Fruit fly (Drosophila melanogaster) whole organism, embryonic: Measurements from ENCODE around the gene CG10413.

Source experiments
- Ada2b ChIP-seq: fragments of 200-800 bp; sonication (Bioruptor generic); IDR thresholded peaks from 2 replicates; pipeline ENCODE4 v1.3.6; 2022; ENCODE audit warnings: missing biosample characterization, missing genetic modification characterization
- Adf1 ChIP-seq: fragments of 200-800 bp; sonication (Bioruptor generic); IDR thresholded peaks from 2 replicates; pipeline ENCODE4 v1.3.6; 2022; ENCODE audit warnings: missing biosample characterization, missing genetic modification characterization
- Antp ChIP-seq: fragments of 200-800 bp; sonication (Bioruptor generic); optimal IDR thresholded peaks from 3 replicates; lab custom pipeline; 2016; ENCODE audit warnings: missing biosample characterization, missing genetic modification characterization
- Asciz ChIP-seq: fragments of 200-800 bp; sonication (Bioruptor generic); optimal IDR thresholded peaks from 2 replicates; lab custom pipeline; 2017; ENCODE audit warnings: missing biosample characterization, mild to moderate bottlenecking, missing genetic modification characterization, missing genetic modification reagents
- Bdp1 ChIP-seq: fragments of 200-800 bp; sonication (Bioruptor generic); optimal IDR thresholded peaks from 3 replicates; lab custom pipeline; 2016; ENCODE audit warnings: missing biosample characterization, missing genetic modification characterization
- CG11696 ChIP-seq: fragments of 200-800 bp; sonication (Bioruptor generic); IDR thresholded peaks from 2 replicates; pipeline ENCODE4 v1.3.6; 2022; ENCODE audit warnings: missing biosample characterization, missing genetic modification characterization
- CG13624 ChIP-seq: fragments of 200-800 bp; sonication (Bioruptor generic); optimal IDR thresholded peaks from 2 replicates; lab custom pipeline; 2016; ENCODE audit warnings: missing biosample characterization, missing genetic modification characterization
- CG14050 ChIP-seq: fragments of 200-800 bp; sonication (Bioruptor generic); IDR thresholded peaks from 3 replicates; pipeline ENCODE4 v1.3.6; 2022; ENCODE audit warnings: missing biosample characterization, missing genetic modification characterization
- CG14860 ChIP-seq: fragments of 200-800 bp; sonication (Bioruptor generic); IDR thresholded peaks from 3 replicates; pipeline ENCODE4 v1.3.6; 2022; ENCODE audit warnings: missing biosample characterization, missing genetic modification characterization; ENCODE audit not compliant: partially characterized antibody
- CG15514 ChIP-seq: fragments of 200-800 bp; sonication (Bioruptor generic); optimal IDR thresholded peaks from 3 replicates; lab custom pipeline; 2017; ENCODE audit warnings: missing biosample characterization, missing genetic modification characterization, mild to moderate bottlenecking, moderate library complexity, missing genetic modification reagents
- CG1792 ChIP-seq: fragments of 200-800 bp; sonication (Bioruptor generic); optimal IDR thresholded peaks from 2 replicates; lab custom pipeline; 2016; ENCODE audit warnings: missing biosample characterization, missing genetic modification characterization
- CG31224 ChIP-seq: fragments of 200-800 bp; sonication (Bioruptor generic); IDR thresholded peaks from 2 replicates; pipeline ENCODE4 v1.3.6; 2022; ENCODE audit warnings: missing biosample characterization, missing genetic modification characterization
- CG4360 ChIP-seq: fragments of 200-800 bp; sonication (Bioruptor generic); IDR thresholded peaks from 2 replicates; pipeline ENCODE4 v1.3.6; 2022; ENCODE audit warnings: missing biosample characterization, missing genetic modification characterization
- CG4404 ChIP-seq: fragments of 200-800 bp; sonication (Bioruptor generic); IDR thresholded peaks from 2 replicates; pipeline ENCODE4 v1.3.6; 2022; ENCODE audit warnings: missing biosample characterization, missing genetic modification characterization
- CG8765 ChIP-seq: fragments of 200-800 bp; sonication (Bioruptor generic); IDR thresholded peaks from 2 replicates; pipeline ENCODE4 v1.3.6; 2022; ENCODE audit warnings: missing biosample characterization, missing genetic modification characterization
- CG9727 ChIP-seq: fragments of 200-800 bp; sonication (Bioruptor generic); optimal IDR thresholded peaks from 3 replicates; lab custom pipeline; 2017; ENCODE audit warnings: missing biosample characterization, mild to moderate bottlenecking, missing genetic modification characterization
- CG9876 ChIP-seq: fragments of 200-800 bp; sonication (Bioruptor generic); optimal IDR thresholded peaks from 2 replicates; lab custom pipeline; 2016; ENCODE audit warnings: missing biosample characterization, missing genetic modification characterization
- CHES-1-like ChIP-seq: fragments of 200-800 bp; sonication (Bioruptor generic); optimal IDR thresholded peaks from 2 replicates; lab custom pipeline; 2016; ENCODE audit warnings: missing biosample characterization, missing genetic modification characterization
- Dbx ChIP-seq: fragments of 200-800 bp; sonication (Bioruptor generic); IDR thresholded peaks from 3 replicates; pipeline ENCODE4 v1.3.6; 2022; ENCODE audit warnings: missing biosample characterization, missing genetic modification characterization
- Dll ChIP-seq: fragments of 200-800 bp; sonication (Bioruptor generic); IDR thresholded peaks from 4 replicates; pipeline ENCODE4 v1.3.6; 2022; ENCODE audit warnings: missing biosample characterization, missing genetic modification characterization; ENCODE audit not compliant: partially characterized antibody
- Doc2 ChIP-seq: fragments of 200-800 bp; sonication (Bioruptor generic); IDR thresholded peaks from 2 replicates; pipeline ENCODE4 v1.3.6; 2022; ENCODE audit warnings: missing biosample characterization, missing genetic modification characterization
- Dp ChIP-seq: fragments of 200-800 bp; sonication (Bioruptor generic); optimal IDR thresholded peaks from 2 replicates; lab custom pipeline; 2018; ENCODE audit warnings: missing biosample characterization, mild to moderate bottlenecking, missing genetic modification characterization, moderate library complexity
- Dref ChIP-seq: fragments of 200-800 bp; sonication (Bioruptor generic); IDR thresholded peaks from 2 replicates; pipeline ENCODE4 v1.3.6; 2022; ENCODE audit warnings: missing biosample characterization, missing genetic modification characterization
- Fer2 ChIP-seq: fragments of 200-800 bp; sonication (Bioruptor generic); optimal IDR thresholded peaks from 2 replicates; lab custom pipeline; 2018; ENCODE audit warnings: missing biosample characterization, mild to moderate bottlenecking, missing genetic modification characterization, moderate library complexity
- Hey ChIP-seq: fragments of 200-800 bp; sonication (Bioruptor generic); optimal IDR thresholded peaks from 3 replicates; lab custom pipeline; 2018; ENCODE audit warnings: missing biosample characterization, mild to moderate bottlenecking, missing genetic modification characterization
- Mes4 ChIP-seq: fragments of 200-800 bp; sonication (Bioruptor generic); optimal IDR thresholded peaks from 2 replicates; lab custom pipeline; 2016; ENCODE audit warnings: missing biosample characterization, missing genetic modification characterization
- Nf-YC ChIP-seq: fragments of 200-800 bp; optimal IDR thresholded peaks from 3 replicates; lab custom pipeline; 2019; ENCODE audit warnings: missing biosample characterization, mild to moderate bottlenecking, missing genetic modification characterization, moderate library complexity
- Poxn ChIP-seq: fragments of 200-800 bp; sonication (Bioruptor generic); IDR thresholded peaks from 2 replicates; pipeline ENCODE4 v1.3.6; 2022; ENCODE audit warnings: missing biosample characterization, missing genetic modification characterization
- Sin3A ChIP-seq: fragments of >200 bp; optimal IDR thresholded peaks from 2 replicates; lab custom pipeline; 2018
- TFAM ChIP-seq: fragments of 200-800 bp; sonication (Bioruptor generic); optimal IDR thresholded peaks from 2 replicates; lab custom pipeline; 2017; ENCODE audit warnings: missing biosample characterization, missing genetic modification characterization, inconsistent platforms
- ap ChIP-seq: fragments of 200-800 bp; sonication (Bioruptor generic); IDR thresholded peaks from 2 replicates; pipeline ENCODE4 v1.3.6; 2022; ENCODE audit warnings: missing biosample characterization, missing genetic modification characterization
- bab2 ChIP-seq: fragments of 200-800 bp; sonication (Bioruptor generic); optimal IDR thresholded peaks from 2 replicates; lab custom pipeline; 2016; ENCODE audit warnings: missing biosample characterization, missing genetic modification characterization
- caup ChIP-seq: fragments of 200-800 bp; sonication (Bioruptor generic); optimal IDR thresholded peaks from 3 replicates; lab custom pipeline; 2017; ENCODE audit warnings: missing biosample characterization, mild to moderate bottlenecking, missing genetic modification characterization, moderate library complexity; ENCODE audit not compliant: severe bottlenecking
- da ChIP-seq: fragments of 200-800 bp; sonication (Bioruptor generic); optimal IDR thresholded peaks from 2 replicates; lab custom pipeline; 2016; ENCODE audit warnings: missing biosample characterization, missing genetic modification characterization
- dysf ChIP-seq: fragments of 200-800 bp; sonication (Bioruptor generic); IDR thresholded peaks from 3 replicates; pipeline ENCODE4 v1.3.6; 2022; ENCODE audit warnings: missing biosample characterization, missing genetic modification characterization
- eyg ChIP-seq: fragments of 200-800 bp; sonication (Bioruptor generic); optimal IDR thresholded peaks from 3 replicates; lab custom pipeline; 2016; ENCODE audit warnings: missing biosample characterization, missing genetic modification characterization
- fd3F ChIP-seq: fragments of 200-800 bp; sonication (Bioruptor generic); optimal IDR thresholded peaks from 2 replicates; lab custom pipeline; 2018; ENCODE audit warnings: missing biosample characterization, mild to moderate bottlenecking, missing genetic modification characterization, moderate library complexity
- gcm2 ChIP-seq: fragments of 200-800 bp; sonication (Bioruptor generic); optimal IDR thresholded peaks from 2 replicates; lab custom pipeline; 2016; ENCODE audit warnings: missing biosample characterization, missing genetic modification characterization
- gsb-n ChIP-seq: fragments of 200-800 bp; sonication (Bioruptor generic); optimal IDR thresholded peaks from 3 replicates; lab custom pipeline; 2018; ENCODE audit warnings: missing biosample characterization, mild to moderate bottlenecking, missing genetic modification characterization
- her ChIP-seq: fragments of 200-800 bp; sonication (Bioruptor generic); optimal IDR thresholded peaks from 2 replicates; lab custom pipeline; 2016; ENCODE audit warnings: missing biosample characterization, missing genetic modification characterization
- hkb ChIP-seq, 2 experiments: fragments of 200-800 bp in 1 of 2; fragments of >200 bp in 1 of 2; sonication (Bioruptor generic) in 1 of 2; IDR thresholded peaks in 1 of 2; optimal IDR thresholded peaks in 1 of 2; 2 replicates each; pipeline versions ENCODE4 v1.3.6 to Lab custom; 2017 to 2022; ENCODE audit warnings: missing biosample characterization in 1 of 2, missing genetic modification characterization in 1 of 2
- ind ChIP-seq: fragments of 200-800 bp; sonication (Bioruptor generic); optimal IDR thresholded peaks from 3 replicates; lab custom pipeline; 2016; ENCODE audit warnings: missing biosample characterization, missing genetic modification characterization
- kni ChIP-seq: fragments of 200-800 bp; sonication (Bioruptor generic); optimal IDR thresholded peaks from 3 replicates; lab custom pipeline; 2017; ENCODE audit warnings: mild to moderate bottlenecking, missing biosample characterization, missing genetic modification reagents, missing genetic modification characterization
- lilli ChIP-seq: fragments of 200-800 bp; sonication (Bioruptor generic); optimal IDR thresholded peaks from 3 replicates; lab custom pipeline; 2016; ENCODE audit warnings: missing biosample characterization, missing genetic modification characterization
- maf-S ChIP-seq: fragments of 200-800 bp; sonication (Bioruptor generic); optimal IDR thresholded peaks from 2 replicates; lab custom pipeline; 2016; ENCODE audit warnings: missing biosample characterization, missing genetic modification characterization
- onecut ChIP-seq: fragments of 200-800 bp; sonication (Bioruptor generic); IDR thresholded peaks from 2 replicates; pipeline ENCODE4 v1.3.6; 2022; ENCODE audit warnings: missing biosample characterization, missing genetic modification characterization
- pfk ChIP-seq: fragments of 200-800 bp; sonication (Bioruptor generic); optimal IDR thresholded peaks from 2 replicates; lab custom pipeline; 2018; ENCODE audit warnings: missing biosample characterization, mild to moderate bottlenecking, missing genetic modification characterization, moderate library complexity
- pzg ChIP-seq: fragments of 200-800 bp; sonication (Bioruptor generic); optimal IDR thresholded peaks from 3 replicates; lab custom pipeline; 2018; ENCODE audit warnings: missing biosample characterization, mild to moderate bottlenecking, missing genetic modification characterization, moderate library complexity
- sqz ChIP-seq: fragments of 200-800 bp; sonication (Bioruptor generic); optimal IDR thresholded peaks from 3 replicates; lab custom pipeline; 2018; ENCODE audit warnings: missing biosample characterization, mild to moderate bottlenecking, missing genetic modification characterization
- tll ChIP-seq, 2 experiments: fragments of 200-800 bp in 1 of 2; fragments of >200 bp in 1 of 2; sonication (Bioruptor generic) in 1 of 2; optimal IDR thresholded peaks; 2 replicates each; lab custom pipeline; 2017 to 2019; ENCODE audit warnings: missing biosample characterization in 2 of 2, missing genetic modification characterization in 2 of 2, mild to moderate bottlenecking in 1 of 2, moderate library complexity in 1 of 2
- toy ChIP-seq: fragments of 200-800 bp; sonication (Bioruptor generic); IDR thresholded peaks from 2 replicates; pipeline ENCODE4 v1.3.6; 2022; ENCODE audit warnings: missing biosample characterization, missing genetic modification characterization
- twi ChIP-seq: fragments of 200-800 bp; optimal IDR thresholded peaks from 2 replicates; lab custom pipeline; 2019; ENCODE audit warnings: missing biosample characterization, mild to moderate bottlenecking, missing genetic modification characterization, moderate library complexity

Gene CG10413

dm6 chr2L:18584617-18585016 is 20.4 kb downstream of the CG10413 start (continued):
- TF ChIP-seq Bdp1 (GFP tag; lab: Kevin White, UChicago) (no peak), CG31224 (GFP tag; lab: Robert Waterston, UW) (no peak), Poxn (GFP tag; lab: Robert Waterston, UW) (no peak), hkb (optimal IDR thresholded peaks at IDR 0.05; lab: Kevin White, UChicago) (no peak), hkb (GFP tag; IDR thresholded peaks at IDR 0.05; lab: Robert Waterston, UW) (0 out of 2 replicates have a peak, but pooled peaks have one; percentile 19), ind (peak; percentile 39), fd3F (no peak), CG4404 (no peak), dysf (GFP tag; lab: Robert Waterston, UW) (0 out of 3 replicates have a peak, but pooled peaks have one; percentile 23), CG14050 (GFP tag; lab: Robert Waterston, UW) (no peak), pzg (GFP tag; lab: Kevin White, UChicago) (no peak), pfk (GFP tag; lab: Kevin White, UChicago) (no peak), Sin3A (lab: Kevin White, UChicago) (no peak), gcm2 (GFP tag; lab: Kevin White, UChicago) (no peak), maf-S (GFP tag; lab: Kevin White, UChicago) (no peak), eyg (GFP tag; lab: Kevin White, UChicago) (no peak), Dp (no peak), Asciz (GFP tag; lab: Kevin White, UChicago) (no peak), CG13624 (no peak), CG15514 (GFP tag; lab: Kevin White, UChicago) (peak; percentile 4), twi (no peak), Ada2b (GFP tag; lab: Robert Waterston, UW) (0 out of 2 replicates have a peak, but pooled peaks have one; percentile 42), onecut (GFP tag; lab: Robert Waterston, UW) (no peak), CHES-1-like (GFP tag; lab: Kevin White, UChicago) (no peak), CG4360 (no peak), Mes4 (GFP tag; lab: Kevin White, UChicago) (no peak), CG14860 (no peak), caup (GFP tag; lab: Kevin White, UChicago) (no peak), CG1792 (no peak), her (GFP tag; lab: Kevin White, UChicago) (no peak), toy (GFP tag; lab: Robert Waterston, UW) (no peak), Adf1 (GFP tag; lab: Robert Waterston, UW) (no peak), CG11696 (GFP tag; lab: Robert Waterston, UW) (no peak), gsb-n (tag; lab: Kevin White, UChicago) (no peak), CG9876 (no peak), bab2 (no peak), TFAM (GFP tag; lab: Kevin White, UChicago) (no peak), Nf-YC (no peak), Doc2 (GFP tag; lab: Robert Waterston, UW) (no peak), Dbx (GFP tag; lab: Robert Waterston, UW) (peak; percentile 71), Dref (no peak), tll (GFP tag; optimal IDR thresholded peaks at IDR 0.05; lab: Kevin White, UChicago) (no peak), Antp (GFP tag; lab: Kevin White, UChicago) (no peak), Hey (tag; lab: Kevin White, UChicago) (no peak), CG8765 (GFP tag; lab: Robert Waterston, UW) (peak; percentile 57; the same call in 1 of the 2 replicates), sqz (no peak), CG9727 (GFP tag; lab: Kevin White, UChicago) (no peak), da (GFP tag; lab: Kevin White, UChicago) (no peak), Dll (no peak), kni (GFP tag; lab: Kevin White, UChicago) (no peak), lilli (no peak), ap (GFP tag; lab: Robert Waterston, UW) (no peak), Fer2 (tag; lab: Kevin White, UChicago) (no peak)
